Fruit fly (Drosophila melanogaster) whole organism, wandering third instar larva: Measurements from ENCODE around the gene CG14852.

Source experiments
- Dfd ChIP-seq: fragments of >200 bp; optimal IDR thresholded peaks from 2 replicates; lab custom pipeline; 2017; ENCODE audit warnings: missing biosample characterization, missing genetic modification characterization
- Hr78 ChIP-seq: fragments of >200 bp; optimal IDR thresholded peaks from 2 replicates; lab custom pipeline; 2017; ENCODE audit warnings: missing biosample characterization, missing genetic modification characterization
- Jra ChIP-seq: sonication (Bioruptor generic); optimal IDR thresholded peaks from 2 replicates; lab custom pipeline; 2016; ENCODE audit warnings: missing biosample characterization, missing genetic modification characterization
- Myc ChIP-seq: fragments of >200 bp; optimal IDR thresholded peaks from 2 replicates; lab custom pipeline; 2017
- OdsH ChIP-seq: fragments of 200-800 bp; sonication (Bioruptor generic); optimal IDR thresholded peaks from 2 replicates; lab custom pipeline; 2016; ENCODE audit warnings: missing biosample characterization, mild to moderate bottlenecking, missing genetic modification characterization
- Rel ChIP-seq, 2 experiments: fragments of 200-800 bp; sonication (Bioruptor generic) in 1 of 2; optimal IDR thresholded peaks; 2 replicates in 1 of 2; 3 replicates in 1 of 2; lab custom pipeline; 2016 to 2019; ENCODE audit warnings: mild to moderate bottlenecking in 2 of 2, missing biosample characterization in 2 of 2, missing genetic modification characterization in 2 of 2, moderate library complexity in 1 of 2
- br ChIP-seq: fragments of 200-800 bp; sonication (Bioruptor generic); optimal IDR thresholded peaks from 2 replicates; lab custom pipeline; 2016; ENCODE audit warnings: missing biosample characterization, missing genetic modification characterization
- ey ChIP-seq: fragments of 200-800 bp; sonication (Bioruptor generic); optimal IDR thresholded peaks from 2 replicates; lab custom pipeline; 2016; ENCODE audit warnings: missing biosample characterization, missing genetic modification characterization
- psq ChIP-seq: fragments of 200-800 bp; sonication (Bioruptor generic); optimal IDR thresholded peaks from 3 replicates; lab custom pipeline; 2017; ENCODE audit warnings: missing biosample characterization, mild to moderate bottlenecking, missing genetic modification characterization, moderate library complexity
- tai ChIP-seq: sonication (Bioruptor generic); optimal IDR thresholded peaks from 2 replicates; lab custom pipeline; 2016; ENCODE audit warnings: missing biosample characterization, missing genetic modification characterization
- usp ChIP-seq: fragments of >200 bp; optimal IDR thresholded peaks from 2 replicates; lab custom pipeline; 2017; ENCODE audit warnings: missing biosample characterization, missing genetic modification characterization
- woc ChIP-seq: sonication (Bioruptor generic); optimal IDR thresholded peaks from 2 replicates; lab custom pipeline; 2016; ENCODE audit warnings: missing biosample characterization, mild to moderate bottlenecking, missing genetic modification characterization

DNA sequence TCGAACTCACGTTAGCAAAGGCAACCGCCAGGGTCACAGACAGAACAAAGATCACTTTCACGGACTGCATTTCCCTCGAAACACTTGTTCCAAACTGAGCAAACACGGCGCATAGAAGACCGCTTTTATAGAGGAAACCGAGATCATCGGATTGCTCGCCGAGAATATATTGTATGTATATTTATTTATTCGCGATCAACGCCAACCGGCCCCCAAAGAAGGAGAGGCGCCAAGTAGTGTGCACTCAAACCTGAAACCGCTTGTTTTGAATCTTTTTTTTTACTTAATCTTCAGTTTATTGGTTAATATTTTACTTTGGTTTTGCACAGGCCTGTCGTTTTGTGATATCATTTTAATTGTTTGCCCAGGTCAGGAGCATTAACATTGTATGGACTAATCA, 1.6 kb downstream of the CG14852 start, which contains the start of gene CG31313:
- TF ChIP-seq br (GFP tag; lab: Kevin White, UChicago) (no peak), Dfd (GFP tag; lab: Kevin White, UChicago) (no peak), Hr78 (GFP tag; lab: Kevin White, UChicago) (no peak), woc (GFP tag; lab: Kevin White, UChicago) (no peak), ey (GFP tag; lab: Kevin White, UChicago) (no peak), Rel (GFP tag; optimal IDR thresholded peaks at IDR 0.05; lab: Kevin White, UChicago) (no peak), Rel (tag; optimal IDR thresholded peaks at IDR 0.05; lab: Kevin White, UChicago) (no peak), OdsH (no peak), psq (GFP tag; lab: Kevin White, UChicago) (no peak), usp (no peak), Myc (no peak), Jra (GFP tag; lab: Kevin White, UChicago) (no peak), tai (no peak)
